Fruit fly (Drosophila melanogaster) whole organism, pupa: ENCODE results near the gene CG14968.

Experiments used
- CG10348 ChIP-seq: fragments of 200-800 bp; sonication (Bioruptor generic); IDR thresholded peaks from 2 replicates; pipeline ENCODE4 v1.3.6; 2022; ENCODE audit warnings: missing biosample characterization, missing genetic modification characterization
- CG14655 ChIP-seq: fragments of 200-800 bp; sonication (Bioruptor generic); optimal IDR thresholded peaks from 3 replicates; lab custom pipeline; 2017; ENCODE audit warnings: mild to moderate bottlenecking, missing biosample characterization, missing genetic modification reagents, missing genetic modification characterization
- CG17806 ChIP-seq: fragments of 200-800 bp; sonication (Bioruptor generic); optimal IDR thresholded peaks from 2 replicates; lab custom pipeline; 2018; ENCODE audit warnings: missing biosample characterization, mild to moderate bottlenecking, missing genetic modification characterization, moderate library complexity
- CG34367 ChIP-seq: fragments of 200-800 bp; sonication (Bioruptor generic); optimal IDR thresholded peaks from 2 replicates; lab custom pipeline; 2018; ENCODE audit warnings: missing biosample characterization, mild to moderate bottlenecking, missing genetic modification characterization
- CG4496 ChIP-seq: fragments of 200-800 bp; sonication (Bioruptor generic); IDR thresholded peaks from 3 replicates; pipeline ENCODE4 v1.3.6; 2022; ENCODE audit warnings: missing biosample characterization, missing genetic modification characterization
- CG8159 ChIP-seq: fragments of 200-800 bp; sonication (Bioruptor generic); optimal IDR thresholded peaks from 3 replicates; lab custom pipeline; 2018; ENCODE audit warnings: missing biosample characterization, mild to moderate bottlenecking, missing genetic modification characterization, moderate library complexity
- CG9948 ChIP-seq: fragments of 200-800 bp; sonication (Bioruptor generic); optimal IDR thresholded peaks from 2 replicates; lab custom pipeline; 2018; ENCODE audit warnings: missing biosample characterization, mild to moderate bottlenecking, missing genetic modification characterization, moderate library complexity
- EcR ChIP-seq: fragments of 200-800 bp; sonication (Bioruptor generic); optimal IDR thresholded peaks from 3 replicates; lab custom pipeline; 2019; ENCODE audit warnings: missing biosample characterization, missing genetic modification characterization, mild to moderate bottlenecking, moderate library complexity, missing genetic modification reagents
- Ets98B ChIP-seq: fragments of 200-800 bp; sonication (Bioruptor generic); IDR thresholded peaks from 2 replicates; pipeline ENCODE4 v1.3.6; 2022; ENCODE audit warnings: missing biosample characterization, missing genetic modification characterization
- Pif1B ChIP-seq: fragments of 200-800 bp; sonication (Bioruptor generic); optimal IDR thresholded peaks from 3 replicates; lab custom pipeline; 2016; ENCODE audit warnings: missing biosample characterization, missing genetic modification characterization

dm6 chr3L:3250922-3251658, 51.8 kb downstream of the CG14968 start:
- TF ChIP-seq Pif1B (GFP tag; lab: Kevin White, UChicago) (no peak), EcR (GFP tag; lab: Kevin White, UChicago) (no peak), CG14655 (no peak), CG4496 (GFP tag; lab: Robert Waterston, UW) (no peak), CG17806 (tag; lab: Kevin White, UChicago) (no peak), CG8159 (tag; lab: Kevin White, UChicago) (no peak), Ets98B (GFP tag; lab: Robert Waterston, UW) (no peak), CG34367 (tag; lab: Kevin White, UChicago) (no peak), CG9948 (no peak), CG10348 (GFP tag; lab: Robert Waterston, UW) (no peak)
